Worm (Caenorhabditis elegans) whole organism, L3 larva: ENCODE data around the gene ilys-3.

Source experiments
- R02D3.7 ChIP-seq: fragments of 150-350 bp; optimal IDR thresholded peaks from 2 replicates; lab custom pipeline; 2014; ENCODE audit warnings: missing biosample characterization, missing genetic modification characterization
- aly-2 ChIP-seq: fragments of 150-350 bp; optimal IDR thresholded peaks from 2 replicates; lab custom pipeline; 2014; ENCODE audit warnings: missing biosample characterization, missing genetic modification characterization
- ama-1 ChIP-seq: fragments of 150-350 bp; optimal IDR thresholded peaks from 2 replicates; lab custom pipeline; 2018
- ceh-16 ChIP-seq: sonication (generic microtip); optimal IDR thresholded peaks from 2 replicates; lab custom pipeline; 2017; ENCODE audit warnings: missing biosample characterization, missing genetic modification characterization
- ceh-28 ChIP-seq: fragments of 150-350 bp; optimal IDR thresholded peaks from 2 replicates; lab custom pipeline; 2014; ENCODE audit warnings: missing biosample characterization, missing genetic modification reagents, missing genetic modification characterization
- ceh-9 ChIP-seq: sonication (generic microtip); optimal IDR thresholded peaks from 2 replicates; lab custom pipeline; 2018; ENCODE audit warnings: missing biosample characterization, missing genetic modification characterization
- egl-27 ChIP-seq: sonication (generic microtip); optimal IDR thresholded peaks from 4 replicates; lab custom pipeline; 2017; ENCODE audit warnings: missing biosample characterization, missing genetic modification reagents, missing genetic modification characterization
- egl-5 ChIP-seq: fragments of 150-350 bp; optimal IDR thresholded peaks from 2 replicates; lab custom pipeline; 2017; ENCODE audit warnings: missing biosample characterization, missing genetic modification reagents, missing genetic modification characterization, inconsistent platforms
- elt-2 ChIP-seq: sonication (generic microtip); optimal IDR thresholded peaks from 2 replicates; lab custom pipeline; 2016; ENCODE audit warnings: missing genetic modification reagents, mild to moderate bottlenecking, missing genetic modification characterization, missing compliant biosample characterization
- eor-1 ChIP-seq, 2 experiments: fragments of 150-350 bp; optimal IDR thresholded peaks; 2 replicates each; lab custom pipeline; 2014 to 2018; ENCODE audit warnings: missing biosample characterization in 2 of 2, missing genetic modification characterization in 2 of 2
- fkh-2 ChIP-seq: fragments of 150-350 bp; optimal IDR thresholded peaks from 2 replicates; lab custom pipeline; 2014; ENCODE audit warnings: missing biosample characterization, missing genetic modification reagents, missing genetic modification characterization
- hmg-11 ChIP-seq: sonication (generic microtip); optimal IDR thresholded peaks from 2 replicates; lab custom pipeline; 2016; ENCODE audit warnings: missing genetic modification characterization, missing compliant biosample characterization
- lin-15B ChIP-seq: fragments of 150-350 bp; optimal IDR thresholded peaks from 2 replicates; lab custom pipeline; 2014; ENCODE audit warnings: missing biosample characterization, missing genetic modification characterization
- lin-39 ChIP-seq: fragments of 150-350 bp; optimal IDR thresholded peaks from 2 replicates; lab custom pipeline; 2018; ENCODE audit warnings: missing biosample characterization, missing genetic modification reagents, missing genetic modification characterization
- mdl-1 ChIP-seq: fragments of 150-350 bp; optimal IDR thresholded peaks from 2 replicates; lab custom pipeline; 2014; ENCODE audit warnings: missing biosample characterization, missing genetic modification characterization
- mml-1 ChIP-seq: fragments of 150-350 bp; sonication (generic microtip); optimal IDR thresholded peaks from 3 replicates; lab custom pipeline; 2014; ENCODE audit warnings: missing biosample characterization, missing genetic modification characterization
- nfya-1 ChIP-seq: sonication (generic microtip); optimal IDR thresholded peaks from 2 replicates; lab custom pipeline; 2017; ENCODE audit warnings: missing genetic modification characterization, mild to moderate bottlenecking, missing compliant biosample characterization, antibody characterized with exemption, moderate library complexity; ENCODE audit not compliant: insufficient read depth
- nhr-11 ChIP-seq: fragments of 150-350 bp; optimal IDR thresholded peaks from 2 replicates; lab custom pipeline; 2014; ENCODE audit warnings: missing biosample characterization, missing genetic modification characterization
- nhr-12 ChIP-seq: fragments of 150-350 bp; optimal IDR thresholded peaks from 2 replicates; lab custom pipeline; 2014; ENCODE audit warnings: missing biosample characterization, missing genetic modification characterization
- nhr-23 ChIP-seq: fragments of 150-350 bp; optimal IDR thresholded peaks from 2 replicates; lab custom pipeline; 2014; ENCODE audit warnings: missing biosample characterization, missing genetic modification reagents, missing genetic modification characterization
- nhr-43 ChIP-seq: sonication (generic microtip); optimal IDR thresholded peaks from 2 replicates; lab custom pipeline; 2016; ENCODE audit warnings: mild to moderate bottlenecking, missing genetic modification characterization, missing compliant biosample characterization; ENCODE audit not compliant: poor library complexity, severe bottlenecking
- nhr-77 ChIP-seq: fragments of 150-350 bp; optimal IDR thresholded peaks from 2 replicates; lab custom pipeline; 2014; ENCODE audit warnings: missing biosample characterization, missing genetic modification characterization
- pha-4 ChIP-seq: fragments of 150-350 bp; optimal IDR thresholded peaks from 2 replicates; lab custom pipeline; 2014; ENCODE audit warnings: missing biosample characterization, missing genetic modification reagents, missing genetic modification characterization
- pqm-1 ChIP-seq: fragments of 150-350 bp; optimal IDR thresholded peaks from 2 replicates; lab custom pipeline; 2017; ENCODE audit warnings: missing biosample characterization, missing genetic modification characterization, inconsistent platforms
- skn-1 ChIP-seq: fragments of 150-350 bp; optimal IDR thresholded peaks from 2 replicates; lab custom pipeline; 2014; ENCODE audit warnings: missing biosample characterization, missing genetic modification characterization
- tbx-2 ChIP-seq: sonication (generic microtip); optimal IDR thresholded peaks from 2 replicates; lab custom pipeline; 2016; ENCODE audit warnings: mild to moderate bottlenecking, missing genetic modification characterization, missing compliant biosample characterization
- zag-1 ChIP-seq: fragments of 150-350 bp; optimal IDR thresholded peaks from 2 replicates; lab custom pipeline; 2014; ENCODE audit warnings: missing biosample characterization, missing genetic modification characterization
- ztf-11 ChIP-seq: fragments of 150-350 bp; optimal IDR thresholded peaks from 2 replicates; lab custom pipeline; 2014; ENCODE audit warnings: missing biosample characterization, missing genetic modification characterization
- ztf-4 ChIP-seq: fragments of 150-350 bp; optimal IDR thresholded peaks from 2 replicates; lab custom pipeline; 2014; ENCODE audit warnings: missing biosample characterization, missing genetic modification characterization

Gene ilys-3

DNA sequence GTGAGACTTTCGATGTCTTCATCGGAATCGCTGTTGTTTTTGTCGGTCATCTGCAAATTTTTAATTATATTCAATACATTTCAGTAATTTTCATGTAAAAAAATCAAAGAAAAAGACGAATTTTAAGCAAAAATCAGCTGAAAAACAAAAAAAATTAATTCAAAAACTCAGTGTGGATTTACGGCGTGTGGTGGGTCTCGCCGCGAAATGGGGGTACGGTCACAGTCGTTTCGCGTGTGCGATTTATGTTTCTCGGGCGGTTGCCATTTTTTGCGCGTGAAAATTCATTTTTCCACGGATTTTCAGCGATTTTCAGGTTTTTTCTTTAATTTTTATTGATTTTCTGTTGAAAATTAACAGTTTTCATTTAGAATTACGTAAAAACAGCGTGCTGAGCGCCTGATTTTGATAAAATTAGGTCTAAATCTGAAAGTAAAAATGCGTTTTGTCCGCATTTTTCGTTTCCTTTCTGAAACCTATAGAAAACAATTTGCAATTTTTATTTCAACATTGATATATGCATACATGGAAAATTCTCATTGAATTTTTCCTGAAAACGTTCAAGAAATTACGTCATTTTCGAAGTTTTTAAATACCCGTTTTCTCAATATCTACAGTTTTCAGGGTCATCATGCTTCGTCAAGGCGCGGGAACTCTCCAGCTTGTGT, 31.0 kb downstream of the ilys-3 start, which contains the start of the genes ccdc-12 and Y69A2AR.18:
Gene ccdc-12 (minus strand): TSS at position 57 of the 668 bp plus-strand sequence.
Gene Y69A2AR.18 (plus strand): TSS at position 618 of the 668 bp plus-strand sequence.
- TF ChIP-seq ceh-28 (tag; lab: Kevin White, UChicago) (peak; percentile 5), ztf-4 (tag; lab: Kevin White, UChicago) (no peak), tbx-2 (tag; lab: Kevin White, UChicago) (no peak), nhr-43 (peak; percentile 28), lin-39 (peak; percentile 70), nhr-23 (tag; lab: Kevin White, UChicago) (peak; percentile 50), ceh-16 (tag; lab: Kevin White, UChicago) (no peak), pqm-1 (tag; lab: Kevin White, UChicago) (peak; percentile 5), elt-2 (tag; lab: Kevin White, UChicago) (peak; percentile 7), egl-5 (tag; lab: Kevin White, UChicago) (peak; percentile 92), R02D3.7 (tag; lab: Kevin White, UChicago) (peak; percentile 92), lin-15B (peak; percentile 77)

DNA sequence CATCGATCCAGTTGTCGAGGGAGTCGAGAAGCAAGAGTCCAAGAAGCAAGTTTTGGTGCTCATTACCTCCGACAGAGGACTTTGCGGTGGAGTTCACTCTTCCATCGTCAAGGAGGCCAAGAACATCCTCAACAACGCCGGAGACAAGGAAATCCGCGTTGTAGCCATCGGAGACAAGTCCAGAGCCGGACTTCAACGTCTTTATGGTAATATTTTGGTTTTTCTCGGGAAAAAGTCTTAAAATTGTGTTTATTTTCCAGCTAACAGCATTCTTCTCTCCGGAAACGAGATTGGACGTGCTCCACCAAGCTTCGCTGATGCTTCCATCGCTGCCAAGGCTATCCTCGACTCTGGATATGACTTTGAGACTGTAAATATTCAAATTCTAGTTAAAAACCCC, 31.8 kb downstream of the ilys-3 start:
- TF ChIP-seq skn-1 (tag; lab: Kevin White, UChicago) (no peak), hmg-11 (tag; lab: Kevin White, UChicago) (no peak), ztf-4 (tag; lab: Kevin White, UChicago) (no peak), egl-5 (tag; lab: Kevin White, UChicago) (no peak)

DNA sequence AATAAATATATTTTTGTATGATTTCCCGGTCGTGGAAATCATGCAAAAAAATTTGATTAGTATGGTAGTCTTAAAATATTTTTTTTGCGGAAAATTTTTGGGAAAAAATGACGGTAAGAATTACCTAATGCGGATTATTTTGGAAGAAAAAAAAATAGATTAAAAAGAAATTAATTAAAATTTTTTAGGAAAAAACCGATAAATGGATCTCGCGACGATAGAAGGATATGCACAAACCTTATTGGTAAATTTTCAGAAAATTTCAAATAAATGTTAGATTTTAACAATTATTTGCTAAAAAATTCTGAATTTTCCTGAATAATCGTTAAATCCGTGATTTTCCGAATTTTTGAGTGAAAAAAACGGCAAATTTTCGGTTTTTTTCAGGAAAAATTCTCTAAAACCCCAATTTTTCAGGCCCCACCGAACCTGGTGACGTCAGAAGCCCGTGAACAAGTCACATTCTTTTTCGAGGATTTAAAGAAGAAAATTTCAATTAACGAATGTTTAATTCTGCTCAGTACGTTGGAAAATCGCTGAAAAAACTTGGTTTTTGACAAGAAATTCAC, 33.4 kb downstream of the ilys-3 start, which contains the start of gene Y69A2AR.16:
Gene Y69A2AR.16 (plus strand): TSS at position 189 of the 569 bp plus-strand sequence.
- TF ChIP-seq aly-2 (tag; lab: Kevin White, UChicago) (peak; percentile 27), lin-39 (no peak), pha-4 (tag; lab: Kevin White, UChicago) (no peak), ceh-9 (tag; lab: Kevin White, UChicago) (no peak), elt-2 (tag; lab: Kevin White, UChicago) (peak; percentile 10)

DNA sequence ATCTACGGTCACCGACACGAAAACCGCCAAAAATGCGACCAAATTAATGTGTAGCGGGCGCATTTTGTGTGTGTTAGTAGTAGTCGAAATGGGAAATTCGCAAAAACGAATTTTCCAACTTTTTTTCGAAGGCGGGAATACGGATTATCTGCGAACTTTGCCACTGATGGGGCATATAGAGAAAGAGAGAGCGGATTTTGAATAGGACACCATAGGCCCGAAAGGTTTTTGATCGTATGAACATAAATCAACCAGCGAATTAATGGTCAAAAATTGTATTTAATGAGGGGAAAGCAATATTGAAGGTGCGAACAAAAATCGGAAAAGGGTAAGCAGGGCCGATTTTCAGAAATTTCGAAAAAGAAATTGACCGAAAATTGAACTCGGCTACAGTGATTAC, 43.6 kb downstream of the ilys-3 start, which contains the start of gene Y69A2AR.22:
Gene Y69A2AR.22 (minus strand): TSS at position 101 of the 400 bp plus-strand sequence.
- TF ChIP-seq ztf-11 (tag; lab: Kevin White, UChicago) (no peak), pqm-1 (tag; lab: Kevin White, UChicago) (no peak), egl-27 (no peak), egl-5 (tag; lab: Kevin White, UChicago) (no peak), eor-1 (tag; optimal IDR thresholded peaks at IDR 0.05; lab: Kevin White, UChicago) (no peak), lin-39 (no peak), nhr-12 (no peak), nhr-23 (tag; lab: Kevin White, UChicago) (no peak), elt-2 (tag; lab: Kevin White, UChicago) (no peak), mdl-1 (tag; lab: Kevin White, UChicago) (no peak), zag-1 (no peak), mml-1 (tag; lab: Kevin White, UChicago) (no peak), nhr-77 (no peak), nhr-11 (tag; lab: Kevin White, UChicago) (no peak), R02D3.7 (tag; lab: Kevin White, UChicago) (no peak), fkh-2 (tag; lab: Kevin White, UChicago) (no peak), pha-4 (tag; lab: Kevin White, UChicago) (no peak), lin-15B (no peak), nfya-1 (tag; lab: Kevin White, UChicago) (no peak), ama-1 (lab: Kevin White, UChicago) (no peak)
- TF ChIP-seq, all 47 proteins: peak for 0
